Worm (Caenorhabditis elegans): Measurements from ENCODE around the gene str-170.

The str-170 gene

ce11 chrIV:4858573-4858972, 18.6 kb upstream of the str-170 start, which contains the start of gene Y17G9A.3:
Gene Y17G9A.3, minus strand, starts transcription at chrIV:4858673.
- TF ChIP-seq gmeb-2 (tag; optimal IDR thresholded peaks at IDR 0.05) (no peak), sox-2 (GFP tag; IDR thresholded peaks at IDR 0.05) (no peak), ceh-48 (tag; optimal IDR thresholded peaks at IDR 0.05) (no peak), ceh-19 (GFP tag; optimal IDR thresholded peaks at IDR 0.05) (no peak), ceh-9 (tag; optimal IDR thresholded peaks at IDR 0.05) (no peak), ceh-31 (tag; optimal IDR thresholded peaks at IDR 0.05) (no peak), ceh-45 (GFP tag; IDR thresholded peaks at IDR 0.05) (no peak), ztf-16 (tag; optimal IDR thresholded peaks at IDR 0.05) (no peak), tbx-2 (tag; optimal IDR thresholded peaks at IDR 0.05) (no peak), nhr-232 (tag; optimal IDR thresholded peaks at IDR 0.05) (no peak), Y22D7AL.16 (tag; optimal IDR thresholded peaks at IDR 0.05) (no peak), ceh-22 (tag; optimal IDR thresholded peaks at IDR 0.05) (no peak), lim-6 (tag; optimal IDR thresholded peaks at IDR 0.05) (no peak), pat-9 (tag; optimal IDR thresholded peaks at IDR 0.05) (no peak), npax-4 (tag; optimal IDR thresholded peaks at IDR 0.05) (no peak), ceh-18 (tag; optimal IDR thresholded peaks at IDR 0.05) (no peak), ceh-6 (GFP tag; optimal IDR thresholded peaks at IDR 0.05) (no peak)

ce11 chrIV:4861449-4861848, 15.8 kb upstream of the str-170 start, which contains the start of the genes Y17G9A.4 and str-173:
Gene Y17G9A.4, minus strand, starts transcription at chrIV:4861549.
Gene str-173, plus strand, starts transcription at chrIV:4861773.
- TF ChIP-seq lin-11 (tag; optimal IDR thresholded peaks at IDR 0.05) (no peak), pat-9 (tag; optimal IDR thresholded peaks at IDR 0.05) (no peak), hlh-30 (tag; optimal IDR thresholded peaks at IDR 0.05; ENCODE audit: insufficient read depth) (no peak), ceh-22 (tag; optimal IDR thresholded peaks at IDR 0.05) (no peak), pqm-1 (tag; optimal IDR thresholded peaks at IDR 0.05) (no peak), mec-3 (tag; optimal IDR thresholded peaks at IDR 0.05; ENCODE audit: borderline replicate concordance) (no peak), elt-4 (tag; optimal IDR thresholded peaks at IDR 0.05) (no peak), ceh-30 (tag; optimal IDR thresholded peaks at IDR 0.05) (no peak), fax-1 (tag; optimal IDR thresholded peaks at IDR 0.05) (no peak), unc-86 (tag; optimal IDR thresholded peaks at IDR 0.05) (no peak), rnt-1 (tag; optimal IDR thresholded peaks at IDR 0.05) (no peak), C38D4.7 (GFP tag; optimal IDR thresholded peaks at IDR 0.05) (no peak), npax-4 (tag; optimal IDR thresholded peaks at IDR 0.05) (no peak), lim-6 (tag; optimal IDR thresholded peaks at IDR 0.05) (no peak), ttx-3 (tag; optimal IDR thresholded peaks at IDR 0.05) (no peak), F13H6.1 (tag; optimal IDR thresholded peaks at IDR 0.05) (no peak)

- TF ChIP-seq ceh-34 (tag; optimal IDR thresholded peaks at IDR 0.05): no peak
- no peak for TF ChIP-seq ceh-48 (tag; optimal IDR thresholded peaks at IDR 0.05)
- TF ChIP-seq pag-3 (tag; optimal IDR thresholded peaks at IDR 0.05; ENCODE audit: borderline replicate concordance): no peak
- no peak for TF ChIP-seq ttx-3 (tag; optimal IDR thresholded peaks at IDR 0.05)
- no peak for TF ChIP-seq ceh-24 (tag; optimal IDR thresholded peaks at IDR 0.05)
- no peak for TF ChIP-seq unc-3 (GFP tag; conservative IDR thresholded peaks at IDR 0.05)
- TF ChIP-seq unc-3 (tag; optimal IDR thresholded peaks at IDR 0.05): no peak
- TF ChIP-seq ceh-9 (tag; optimal IDR thresholded peaks at IDR 0.05): no peak
- no peak for TF ChIP-seq ceh-14 (tag; optimal IDR thresholded peaks at IDR 0.05)
Observed at ce11 chrIV:4864524-4864923, 12.7 kb upstream of the str-170 start.

- TF ChIP-seq pha-4 (tag; optimal IDR thresholded peaks at IDR 0.05) (no peak), hlh-6 (tag; optimal IDR thresholded peaks at IDR 0.05) (no peak), ceh-9 (tag; optimal IDR thresholded peaks at IDR 0.05) (no peak), ceh-24 (tag; optimal IDR thresholded peaks at IDR 0.05) (no peak), gmeb-2 (tag; optimal IDR thresholded peaks at IDR 0.05) (no peak), eyg-1 (tag; optimal IDR thresholded peaks at IDR 0.05) (no peak), nhr-11 (tag; optimal IDR thresholded peaks at IDR 0.05) (no peak), nhr-232 (tag; optimal IDR thresholded peaks at IDR 0.05) (no peak), sdc-2 (tag; optimal IDR thresholded peaks at IDR 0.05) (no peak), fkh-10 (GFP tag; optimal IDR thresholded peaks at IDR 0.05) (no peak), dmd-4 (tag; optimal IDR thresholded peaks at IDR 0.05; ENCODE audit: borderline replicate concordance) (no peak), unc-86 (tag; optimal IDR thresholded peaks at IDR 0.05) (no peak), C38D4.7 (GFP tag; optimal IDR thresholded peaks at IDR 0.05) (no peak)
Observed at ce11 chrIV:4866599-4866998, 10.6 kb upstream of the str-170 start.
